Worm (Caenorhabditis elegans): Measurements from ENCODE around the gene F13H8.2.

ce11 chrII:6256024-6256423, 14.1 kb upstream of the F13H8.2 start, which contains the start of gene F13H8.5:
- no peak for TF ChIP-seq nhr-237 (tag; optimal IDR thresholded peaks at IDR 0.05)
- no peak for TF ChIP-seq nhr-12 (tag; optimal IDR thresholded peaks at IDR 0.05)
- TF ChIP-seq snpc-4 (tag; optimal IDR thresholded peaks at IDR 0.05) = no peak
- TF ChIP-seq ztf-11 (tag; optimal IDR thresholded peaks at IDR 0.05) = no peak
- no peak for TF ChIP-seq unc-62 (GFP tag; optimal IDR thresholded peaks at IDR 0.05)
- no peak for TF ChIP-seq nhr-76 (tag; optimal IDR thresholded peaks at IDR 0.05)
- TF ChIP-seq mep-1 (tag; optimal IDR thresholded peaks at IDR 0.05) = no peak
- TF ChIP-seq pha-4 (tag; optimal IDR thresholded peaks at IDR 0.05) = no peak
- no peak for TF ChIP-seq lsy-2 (tag; optimal IDR thresholded peaks at IDR 0.05)
- no peak for TF ChIP-seq elt-3 (tag; optimal IDR thresholded peaks at IDR 0.05)
- TF ChIP-seq lin-13 (tag; optimal IDR thresholded peaks at IDR 0.05) = no peak
- TF ChIP-seq ceh-43 (GFP tag; optimal IDR thresholded peaks at IDR 0.05) = no peak
- no peak for TF ChIP-seq unc-39 (tag; optimal IDR thresholded peaks at IDR 0.05)
- TF ChIP-seq sem-2 (GFP tag; optimal IDR thresholded peaks at IDR 0.05) = no peak
